Worm (Caenorhabditis elegans) whole organism, early embryonic: Measurements from ENCODE around the gene rabr-3.

Experiments used
- B0310.2 ChIP-seq: sonication (generic microtip); optimal IDR thresholded peaks from 2 replicates; lab custom pipeline; 2016; ENCODE audit warnings: mild to moderate bottlenecking, missing genetic modification characterization, missing compliant biosample characterization
- F13C5.2 ChIP-seq: sonication (generic microtip); optimal IDR thresholded peaks from 2 replicates; lab custom pipeline; 2017; ENCODE audit warnings: mild to moderate bottlenecking, missing genetic modification characterization, inconsistent platforms, missing compliant biosample characterization
- aly-1 ChIP-seq: sonication (generic microtip); optimal IDR thresholded peaks from 2 replicates; lab custom pipeline; 2016; ENCODE audit warnings: missing genetic modification characterization, missing compliant biosample characterization
- ama-1 ChIP-seq: fragments of 150-350 bp; optimal IDR thresholded peaks from 2 replicates; lab custom pipeline; 2014
- ceh-13 ChIP-seq: fragments of 200-800 bp; sonication (Bioruptor generic); optimal IDR thresholded peaks from 2 replicates; lab custom pipeline; 2018; ENCODE audit warnings: mild to moderate bottlenecking, missing genetic modification characterization, missing compliant biosample characterization
- ceh-36 ChIP-seq: sonication (generic microtip); optimal IDR thresholded peaks from 2 replicates; lab custom pipeline; 2016; ENCODE audit warnings: missing genetic modification characterization, inconsistent platforms, missing compliant biosample characterization
- ets-7 ChIP-seq: sonication (generic microtip); optimal IDR thresholded peaks from 2 replicates; lab custom pipeline; 2016; ENCODE audit warnings: missing genotype, missing genetic modification characterization, missing compliant biosample characterization
- flt-1 ChIP-seq: fragments of 200-800 bp; sonication (Bioruptor generic); IDR thresholded peaks from 2 replicates; pipeline ENCODE4 v1.3.6; 2022; ENCODE audit warnings: missing genetic modification characterization, missing compliant biosample characterization
- hmbx-1 ChIP-seq: sonication (generic microtip); optimal IDR thresholded peaks from 2 replicates; lab custom pipeline; 2016; ENCODE audit warnings: mild to moderate bottlenecking, missing genetic modification characterization, missing compliant biosample characterization
- hmg-4 ChIP-seq: fragments of 200-800 bp; sonication (Bioruptor generic); optimal IDR thresholded peaks from 2 replicates; lab custom pipeline; 2018; ENCODE audit warnings: mild to moderate bottlenecking, missing genetic modification characterization, missing compliant biosample characterization
- hnd-1 ChIP-seq: sonication (generic microtip); optimal IDR thresholded peaks from 2 replicates; lab custom pipeline; 2016; ENCODE audit warnings: missing genetic modification characterization, missing compliant biosample characterization
- pes-1 ChIP-seq: fragments of 200-800 bp; sonication (Bioruptor generic); IDR thresholded peaks from 2 replicates; pipeline ENCODE4 v1.3.6; 2022; ENCODE audit warnings: missing genetic modification reagents, missing genetic modification characterization, missing compliant biosample characterization
- scrt-1 ChIP-seq: fragments of 200-800 bp; sonication (Bioruptor generic); IDR thresholded peaks from 2 replicates; pipeline ENCODE4 v1.3.6; 2022; ENCODE audit warnings: missing genetic modification characterization, missing compliant biosample characterization
- sea-1 ChIP-seq: fragments of 200-800 bp; sonication (Bioruptor generic); conservative IDR thresholded peaks from 2 replicates; pipeline ENCODE4 v1.3.6; 2022; ENCODE audit warnings: missing genetic modification characterization, missing compliant biosample characterization
- tbx-11 ChIP-seq: fragments of 200-800 bp; sonication (Bioruptor generic); IDR thresholded peaks from 2 replicates; pipeline ENCODE4 v1.3.6; 2022; ENCODE audit warnings: missing genetic modification characterization, missing compliant biosample characterization
- tbx-37 ChIP-seq: fragments of 200-800 bp; sonication (Bioruptor generic); conservative IDR thresholded peaks from 2 replicates; pipeline ENCODE4 v1.3.6; 2022; ENCODE audit warnings: missing genetic modification reagents, missing genetic modification characterization, missing compliant biosample characterization
- tra-4 ChIP-seq: sonication (generic microtip); optimal IDR thresholded peaks from 2 replicates; lab custom pipeline; 2017; ENCODE audit warnings: missing genetic modification characterization, missing compliant biosample characterization

Gene rabr-3

ce11 chrV:16175757-16176156 lies 19.7 kb upstream of the rabr-3 start, which contains the start of gene cyp-33D1:
Gene cyp-33D1, minus strand, starts transcription at chrV:16175857.
- TF ChIP-seq flt-1 (GFP tag; lab: Robert Waterston, UW) (no peak), sea-1 (GFP tag; lab: Robert Waterston, UW) (no peak), hmg-4 (GFP tag; lab: Kevin White, UChicago) (no peak), ceh-36 (tag; lab: Kevin White, UChicago) (no peak), tbx-11 (GFP tag; lab: Robert Waterston, UW) (no peak), ceh-13 (GFP tag; lab: Kevin White, UChicago) (no peak), aly-1 (tag; lab: Kevin White, UChicago) (no peak), hmbx-1 (tag; lab: Kevin White, UChicago) (no peak), F13C5.2 (no peak), B0310.2 (tag; lab: Kevin White, UChicago) (no peak), ama-1 (lab: Kevin White, UChicago) (no peak), hnd-1 (no peak), pes-1 (no peak), scrt-1 (GFP tag; lab: Robert Waterston, UW) (no peak), ets-7 (tag; lab: Kevin White, UChicago) (no peak), tbx-37 (GFP tag; lab: Robert Waterston, UW) (no peak)

- no peak for TF ChIP-seq hmg-4 (GFP tag; lab: Kevin White, UChicago)
- no peak for TF ChIP-seq hnd-1
- TF ChIP-seq aly-1 (tag; lab: Kevin White, UChicago) = no peak
Observed at ce11 chrV:16180350-16180749, 15.1 kb upstream of the rabr-3 start, which contains the start of gene str-106. Gene str-106, plus strand, starts transcription at chrV:16180650.

DNA sequence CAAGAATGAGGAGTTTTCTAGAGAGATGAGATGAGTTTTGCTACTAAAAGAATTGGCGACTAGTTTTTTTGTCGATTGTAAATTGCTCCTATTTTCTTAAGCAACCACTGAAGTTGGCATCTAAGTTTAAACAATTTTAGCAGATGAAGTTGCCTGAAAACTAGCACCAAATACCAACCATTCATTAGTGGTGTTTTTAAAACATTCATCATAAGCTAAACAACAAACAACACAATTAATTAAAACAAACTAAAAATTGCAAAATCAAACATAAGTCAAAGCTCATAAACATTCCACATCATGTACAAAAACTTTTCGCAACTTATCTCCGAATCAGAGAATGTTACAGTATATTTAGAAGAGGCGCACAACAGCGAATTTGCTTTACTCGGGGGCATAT lies 13.4 kb upstream of the rabr-3 start, which contains the start of gene srz-13:
Gene srz-13 (plus strand): TSS at position 301 of the 400 bp plus-strand sequence.
- TF ChIP-seq ets-7 (tag; lab: Kevin White, UChicago) = no peak
- no peak for TF ChIP-seq tbx-37 (GFP tag; lab: Robert Waterston, UW)
- TF ChIP-seq flt-1 (GFP tag; lab: Robert Waterston, UW) = no peak
- no peak for TF ChIP-seq aly-1 (tag; lab: Kevin White, UChicago)
- TF ChIP-seq tbx-11 (GFP tag; lab: Robert Waterston, UW) = no peak

DNA sequence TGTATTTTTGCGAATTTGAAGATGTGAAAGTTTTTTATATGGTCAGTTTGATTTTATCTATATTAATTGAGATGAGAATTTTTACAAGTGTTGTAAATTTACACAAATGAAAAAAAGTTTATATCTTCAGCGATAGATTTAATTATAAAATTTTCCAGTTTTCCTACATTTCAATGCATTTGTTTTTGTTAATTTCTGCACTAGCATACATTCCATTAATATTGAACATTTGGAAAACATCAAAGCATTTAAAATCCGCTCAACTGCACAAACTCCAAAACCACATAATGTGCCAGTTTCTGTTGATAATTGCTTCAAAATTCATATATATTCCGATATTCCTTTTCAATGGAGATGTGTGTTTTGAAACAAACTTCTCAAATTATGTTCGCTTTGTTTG lies 12.6 kb upstream of the rabr-3 start, which contains the start of gene srh-277:
Gene srh-277 (plus strand): TSS at position 301 of the 400 bp plus-strand sequence.
- TF ChIP-seq tbx-11 (GFP tag; lab: Robert Waterston, UW) (no peak), ceh-13 (GFP tag; lab: Kevin White, UChicago) (no peak), hmbx-1 (tag; lab: Kevin White, UChicago) (no peak), ets-7 (tag; lab: Kevin White, UChicago) (no peak), tra-4 (tag; lab: Kevin White, UChicago) (no peak), pes-1 (no peak), F13C5.2 (no peak), B0310.2 (tag; lab: Kevin White, UChicago) (no peak), flt-1 (GFP tag; lab: Robert Waterston, UW) (no peak), ama-1 (lab: Kevin White, UChicago) (no peak), tbx-37 (GFP tag; lab: Robert Waterston, UW) (no peak), hnd-1 (no peak), sea-1 (GFP tag; lab: Robert Waterston, UW) (no peak)

ce11 chrV:16183357-16183756 lies 12.1 kb upstream of the rabr-3 start, which contains the start of gene srz-14:
Gene srz-14, plus strand, starts transcription at chrV:16183657.
- TF ChIP-seq hmbx-1 (tag; lab: Kevin White, UChicago) = no peak
- TF ChIP-seq tbx-11 (GFP tag; lab: Robert Waterston, UW) = no peak
- TF ChIP-seq B0310.2 (tag; lab: Kevin White, UChicago) = no peak
- TF ChIP-seq ceh-13 (GFP tag; lab: Kevin White, UChicago) = no peak
- TF ChIP-seq ets-7 (tag; lab: Kevin White, UChicago) = no peak
- TF ChIP-seq flt-1 (GFP tag; lab: Robert Waterston, UW) = no peak
- no peak for TF ChIP-seq sea-1 (GFP tag; lab: Robert Waterston, UW)
- TF ChIP-seq scrt-1 (GFP tag; lab: Robert Waterston, UW) = no peak
- no peak for TF ChIP-seq hnd-1
- no peak for TF ChIP-seq tra-4 (tag; lab: Kevin White, UChicago)
- no peak for TF ChIP-seq pes-1
- no peak for TF ChIP-seq hmg-4 (GFP tag; lab: Kevin White, UChicago)
- no peak for TF ChIP-seq ama-1 (lab: Kevin White, UChicago)
- TF ChIP-seq tbx-37 (GFP tag; lab: Robert Waterston, UW) = no peak
- TF ChIP-seq aly-1 (tag; lab: Kevin White, UChicago) = no peak
- TF ChIP-seq ceh-36 (tag; lab: Kevin White, UChicago) = no peak
- no peak for TF ChIP-seq F13C5.2

DNA sequence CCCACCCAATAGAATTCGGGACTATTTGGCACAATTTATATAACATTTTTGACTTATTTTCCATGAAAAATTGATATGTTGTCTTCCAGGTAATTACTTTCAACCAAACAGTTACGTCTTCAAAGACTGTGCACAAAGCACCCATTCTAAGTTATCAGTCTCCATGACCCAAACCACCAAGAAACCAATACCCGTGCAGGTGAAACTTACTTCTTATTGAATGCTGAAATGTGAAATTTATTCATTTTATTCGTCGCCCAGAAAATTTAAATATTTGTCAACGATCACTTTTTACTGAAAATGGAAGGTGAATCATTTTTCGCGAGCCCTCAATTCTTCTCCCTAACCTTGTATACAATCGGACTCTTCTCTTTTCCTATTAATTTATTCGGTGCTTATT lies 5.0 kb upstream of the rabr-3 start, which contains the start of gene srh-281:
Gene srh-281 (plus strand): TSS at position 301 of the 400 bp plus-strand sequence.
- TF ChIP-seq pes-1 = no peak
- TF ChIP-seq ets-7 (tag; lab: Kevin White, UChicago) = no peak
- no peak for TF ChIP-seq ceh-36 (tag; lab: Kevin White, UChicago)
- no peak for TF ChIP-seq B0310.2 (tag; lab: Kevin White, UChicago)
- no peak for TF ChIP-seq F13C5.2
- TF ChIP-seq hnd-1 = no peak
- no peak for TF ChIP-seq flt-1 (GFP tag; lab: Robert Waterston, UW)
- no peak for TF ChIP-seq tbx-11 (GFP tag; lab: Robert Waterston, UW)
- no peak for TF ChIP-seq aly-1 (tag; lab: Kevin White, UChicago)
- no peak for TF ChIP-seq hmbx-1 (tag; lab: Kevin White, UChicago)

- no peak for TF ChIP-seq F13C5.2
- TF ChIP-seq hmg-4 (GFP tag; lab: Kevin White, UChicago) = no peak
- no peak for TF ChIP-seq aly-1 (tag; lab: Kevin White, UChicago)
- TF ChIP-seq pes-1 = no peak
Observed at ce11 chrV:16192114-16192513, 3.4 kb upstream of the rabr-3 start, which contains the start of gene srh-279. Gene srh-279, plus strand, starts transcription at chrV:16192414.
